Fruit fly (Drosophila melanogaster): Measurements from ENCODE around the gene CG17036.

- TF ChIP-seq CG11902 (GFP tag; optimal IDR thresholded peaks at IDR 0.05): no peak
- no peak for TF ChIP-seq CG9139 (GFP tag; optimal IDR thresholded peaks at IDR 0.05)
- TF ChIP-seq svp (GFP tag): no peak
- TF ChIP-seq ss (GFP tag; optimal IDR thresholded peaks at IDR 0.05): no peak
- TF ChIP-seq eg (GFP tag; IDR thresholded peaks at IDR 0.05): no peak
- TF ChIP-seq CG6854 (GFP tag; optimal IDR thresholded peaks at IDR 0.05): peak; percentile 10
- no peak for TF ChIP-seq Gug (GFP tag; IDR thresholded peaks at IDR 0.05)
- peak; percentile 26; the same call in 1 of the 2 replicates for TF ChIP-seq CG15336 (GFP tag; IDR thresholded peaks at IDR 0.05)
- TF ChIP-seq Blimp-1 (GFP tag; optimal IDR thresholded peaks at IDR 0.05): no peak
- TF ChIP-seq OdsH (GFP tag; optimal IDR thresholded peaks at IDR 0.05): no peak
Measured at dm6 chr2L:12655731-12656326, 44.7 kb downstream of the CG17036 start.

Data from whole organism, prepupa.